Fruit fly (Drosophila melanogaster) S2 (cell line): Measurements from ENCODE around the gene Nup35.

ENCODE experiments used
- CG8478 ChIP-seq: fragments of >200 bp; optimal IDR thresholded peaks from 2 replicates; lab custom pipeline; 2018
- CTCF ChIP-seq, 2 experiments: fragments of >200 bp; optimal IDR thresholded peaks; 2 replicates each; lab custom pipeline; 2018

DNA sequence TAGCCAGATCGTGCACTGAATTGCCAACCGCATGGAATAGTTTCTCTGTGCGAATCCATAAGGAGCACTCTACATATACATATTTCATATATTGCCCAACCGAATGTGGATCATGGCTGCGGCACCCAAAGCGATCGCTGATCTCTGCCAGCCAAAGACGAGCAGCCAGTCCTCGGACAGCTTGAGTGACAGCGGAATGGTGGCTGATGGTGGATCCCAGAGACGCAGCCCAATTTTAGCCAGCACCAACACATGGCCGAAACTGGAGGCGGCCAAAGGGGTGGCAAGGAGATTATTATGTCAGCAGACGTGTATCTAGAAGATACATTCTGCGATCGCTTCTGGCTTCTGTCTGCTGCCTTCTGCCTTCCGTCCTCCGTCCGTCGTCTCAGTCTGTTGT lies 17.0 kb upstream of the Nup35 start:
- TF ChIP-seq CTCF (optimal IDR thresholded peaks at IDR 0.05; lab: Kevin White, UChicago), result no peak
- no peak for TF ChIP-seq CG8478 (lab: Kevin White, UChicago)
